Fruit fly (Drosophila melanogaster) whole organism, embryonic: ENCODE data around the gene CG5639.

Experiments
- BEAF-32 ChIP-seq: fragments of 200-800 bp; sonication (Bioruptor generic); optimal IDR thresholded peaks from 3 replicates; lab custom pipeline; 2017; ENCODE audit warnings: missing biosample characterization, missing genetic modification characterization, mild to moderate bottlenecking, moderate library complexity, missing genetic modification reagents
- CG10366 ChIP-seq: fragments of 200-800 bp; sonication (Bioruptor generic); IDR thresholded peaks from 2 replicates; pipeline ENCODE4 v1.3.6; 2022; ENCODE audit warnings: missing biosample characterization, missing genetic modification characterization
- CG10543 ChIP-seq: fragments of 200-800 bp; sonication (Bioruptor generic); optimal IDR thresholded peaks from 3 replicates; lab custom pipeline; 2017; ENCODE audit warnings: missing biosample characterization, mild to moderate bottlenecking, missing genetic modification characterization, moderate library complexity
- CG10979 ChIP-seq: fragments of 200-800 bp; sonication (Bioruptor generic); optimal IDR thresholded peaks from 2 replicates; lab custom pipeline; 2018; ENCODE audit warnings: missing biosample characterization, mild to moderate bottlenecking, missing genetic modification characterization, moderate library complexity
- CG12219 ChIP-seq: fragments of 200-800 bp; sonication (Bioruptor generic); optimal IDR thresholded peaks from 3 replicates; lab custom pipeline; 2018; ENCODE audit warnings: missing biosample characterization, mild to moderate bottlenecking, missing genetic modification characterization
- CG1233 ChIP-seq: fragments of 200-800 bp; sonication (Bioruptor generic); optimal IDR thresholded peaks from 4 replicates; lab custom pipeline; 2018; ENCODE audit warnings: missing biosample characterization, mild to moderate bottlenecking, missing genetic modification characterization
- CG12769 ChIP-seq: fragments of 200-800 bp; sonication (Bioruptor generic); optimal IDR thresholded peaks from 2 replicates; lab custom pipeline; 2019; ENCODE audit warnings: missing biosample characterization, mild to moderate bottlenecking, missing genetic modification characterization, moderate library complexity
- CG13424 ChIP-seq: fragments of 200-800 bp; sonication (Bioruptor generic); optimal IDR thresholded peaks from 2 replicates; lab custom pipeline; 2019; ENCODE audit warnings: missing biosample characterization, mild to moderate bottlenecking, missing genetic modification characterization, moderate library complexity
- CG13624 ChIP-seq: fragments of 200-800 bp; sonication (Bioruptor generic); optimal IDR thresholded peaks from 2 replicates; lab custom pipeline; 2016; ENCODE audit warnings: missing biosample characterization, missing genetic modification characterization
- CG13894 ChIP-seq: fragments of 200-800 bp; sonication (Bioruptor generic); optimal IDR thresholded peaks from 3 replicates; lab custom pipeline; 2018; ENCODE audit warnings: missing biosample characterization, mild to moderate bottlenecking, missing genetic modification characterization, moderate library complexity
- CG18262 ChIP-seq: fragments of 200-800 bp; optimal IDR thresholded peaks from 3 replicates; lab custom pipeline; 2019; ENCODE audit warnings: missing biosample characterization, mild to moderate bottlenecking, missing genetic modification characterization, moderate library complexity
- CG1832 ChIP-seq: fragments of 200-800 bp; sonication (Bioruptor generic); optimal IDR thresholded peaks from 2 replicates; lab custom pipeline; 2017; ENCODE audit warnings: missing biosample characterization, mild to moderate bottlenecking, missing genetic modification characterization, inconsistent platforms
- CG2116 ChIP-seq: fragments of 200-800 bp; sonication (Bioruptor generic); optimal IDR thresholded peaks from 3 replicates; lab custom pipeline; 2018; ENCODE audit warnings: missing biosample characterization, mild to moderate bottlenecking, missing genetic modification characterization
- CG2712 ChIP-seq: fragments of 200-800 bp; optimal IDR thresholded peaks from 3 replicates; lab custom pipeline; 2019; ENCODE audit warnings: missing biosample characterization, mild to moderate bottlenecking, missing genetic modification characterization, moderate library complexity
- CG30431 ChIP-seq: fragments of 200-800 bp; sonication (Bioruptor generic); optimal IDR thresholded peaks from 2 replicates; lab custom pipeline; 2017; ENCODE audit warnings: missing biosample characterization, missing genetic modification characterization
- CG3995 ChIP-seq: fragments of 200-800 bp; sonication (Bioruptor generic); optimal IDR thresholded peaks from 3 replicates; lab custom pipeline; 2016; ENCODE audit warnings: missing biosample characterization, missing genetic modification characterization
- CG4707 ChIP-seq: fragments of 200-800 bp; sonication (Bioruptor generic); optimal IDR thresholded peaks from 2 replicates; lab custom pipeline; 2018; ENCODE audit warnings: missing biosample characterization, mild to moderate bottlenecking, missing genetic modification characterization, moderate library complexity
- CG6254 ChIP-seq: fragments of 200-800 bp; sonication (Bioruptor generic); optimal IDR thresholded peaks from 3 replicates; lab custom pipeline; 2017; ENCODE audit warnings: mild to moderate bottlenecking, missing biosample characterization, missing genetic modification reagents, missing genetic modification characterization
- CG6791 ChIP-seq: fragments of 200-800 bp; sonication (Bioruptor generic); IDR thresholded peaks from 3 replicates; pipeline ENCODE4 v1.3.6; 2022; ENCODE audit warnings: missing biosample characterization, missing genetic modification characterization; ENCODE audit not compliant: partially characterized antibody
- CG7271 ChIP-seq: fragments of 200-800 bp; sonication (Bioruptor generic); optimal IDR thresholded peaks from 2 replicates; lab custom pipeline; 2018; ENCODE audit warnings: missing biosample characterization, mild to moderate bottlenecking, missing genetic modification characterization, moderate library complexity
- CG7839 ChIP-seq: fragments of 200-800 bp; sonication (Bioruptor generic); optimal IDR thresholded peaks from 3 replicates; lab custom pipeline; 2018; ENCODE audit warnings: missing biosample characterization, mild to moderate bottlenecking, missing genetic modification characterization, moderate library complexity
- CoRest ChIP-seq: fragments of 200-800 bp; sonication (Bioruptor generic); optimal IDR thresholded peaks from 3 replicates; lab custom pipeline; 2018; ENCODE audit warnings: missing biosample characterization, mild to moderate bottlenecking, missing genetic modification characterization, moderate library complexity
- Fer2 ChIP-seq: fragments of 200-800 bp; sonication (Bioruptor generic); optimal IDR thresholded peaks from 2 replicates; lab custom pipeline; 2018; ENCODE audit warnings: missing biosample characterization, mild to moderate bottlenecking, missing genetic modification characterization, moderate library complexity
- Hr78 ChIP-seq, 2 experiments: fragments of 200-800 bp in 1 of 2; fragments of >200 bp in 1 of 2; sonication (Bioruptor generic) in 1 of 2; optimal IDR thresholded peaks; 2 replicates each; lab custom pipeline; 2017 to 2019; ENCODE audit warnings: missing biosample characterization in 2 of 2, missing genetic modification characterization in 2 of 2, mild to moderate bottlenecking in 1 of 2, moderate library complexity in 1 of 2
- Jarid2 ChIP-seq: fragments of 200-800 bp; sonication (Bioruptor generic); optimal IDR thresholded peaks from 3 replicates; lab custom pipeline; 2017; ENCODE audit warnings: mild to moderate bottlenecking, missing biosample characterization, missing genetic modification reagents, missing genetic modification characterization
- Lpt ChIP-seq: fragments of >200 bp; optimal IDR thresholded peaks from 2 replicates; lab custom pipeline; 2018; ENCODE audit warnings: missing biosample characterization, missing genetic modification characterization
- NC2α ChIP-seq: fragments of 200-800 bp; sonication (Bioruptor generic); optimal IDR thresholded peaks from 2 replicates; lab custom pipeline; 2016; ENCODE audit warnings: missing biosample characterization, missing genetic modification characterization
- Pdp1 ChIP-seq, 2 experiments: fragments of 200-800 bp; sonication (Bioruptor generic); optimal IDR thresholded peaks; 3 replicates each; lab custom pipeline; 2016; ENCODE audit warnings: missing biosample characterization in 2 of 2, missing genetic modification characterization in 2 of 2, mild to moderate bottlenecking in 1 of 2, moderate library complexity in 1 of 2
- abd-A ChIP-seq: fragments of 200-800 bp; sonication (Bioruptor generic); optimal IDR thresholded peaks from 3 replicates; lab custom pipeline; 2019; ENCODE audit warnings: missing biosample characterization, mild to moderate bottlenecking, missing genetic modification characterization, moderate library complexity
- cg ChIP-seq: fragments of 200-800 bp; sonication (Bioruptor generic); optimal IDR thresholded peaks from 3 replicates; lab custom pipeline; 2019; ENCODE audit warnings: missing biosample characterization, mild to moderate bottlenecking, missing genetic modification characterization, moderate library complexity
- crol ChIP-seq: fragments of 200-800 bp; sonication (Bioruptor generic); IDR thresholded peaks from 2 replicates; pipeline ENCODE4 v1.3.6; 2022; ENCODE audit warnings: missing biosample characterization, missing genetic modification characterization
- ems ChIP-seq: fragments of 200-800 bp; sonication (Bioruptor generic); optimal IDR thresholded peaks from 3 replicates; lab custom pipeline; 2016; ENCODE audit warnings: missing biosample characterization, missing genetic modification characterization
- exex ChIP-seq: fragments of 200-800 bp; sonication (Bioruptor generic); optimal IDR thresholded peaks from 4 replicates; lab custom pipeline; 2018; ENCODE audit warnings: missing biosample characterization, mild to moderate bottlenecking, missing genetic modification characterization, moderate library complexity
- grau ChIP-seq: fragments of 200-800 bp; optimal IDR thresholded peaks from 3 replicates; lab custom pipeline; 2019; ENCODE audit warnings: missing biosample characterization, mild to moderate bottlenecking, missing genetic modification characterization, moderate library complexity
- ham ChIP-seq: fragments of 200-800 bp; sonication (Bioruptor generic); IDR thresholded peaks from 2 replicates; pipeline ENCODE4 v1.3.6; 2022; ENCODE audit warnings: missing biosample characterization, missing genetic modification characterization
- her ChIP-seq: fragments of 200-800 bp; sonication (Bioruptor generic); optimal IDR thresholded peaks from 2 replicates; lab custom pipeline; 2016; ENCODE audit warnings: missing biosample characterization, missing genetic modification characterization
- lab ChIP-seq: fragments of 200-800 bp; sonication (Bioruptor generic); optimal IDR thresholded peaks from 3 replicates; lab custom pipeline; 2017; ENCODE audit warnings: missing biosample characterization, missing genetic modification characterization, mild to moderate bottlenecking, moderate library complexity, missing genetic modification reagents
- mirr ChIP-seq: fragments of 200-800 bp; sonication (Bioruptor generic); optimal IDR thresholded peaks from 3 replicates; lab custom pipeline; 2018; ENCODE audit warnings: missing biosample characterization, mild to moderate bottlenecking, missing genetic modification characterization
- nerfin-1 ChIP-seq: fragments of 200-800 bp; sonication (Bioruptor generic); optimal IDR thresholded peaks from 3 replicates; lab custom pipeline; 2019; ENCODE audit warnings: missing biosample characterization, mild to moderate bottlenecking, missing genetic modification characterization, moderate library complexity
- nom ChIP-seq: fragments of 200-800 bp; sonication (Bioruptor generic); optimal IDR thresholded peaks from 2 replicates; lab custom pipeline; 2017; ENCODE audit warnings: missing biosample characterization, missing genetic modification characterization, mild to moderate bottlenecking, moderate library complexity, missing genetic modification reagents
- pho ChIP-seq: fragments of 200-800 bp; sonication (Bioruptor generic); optimal IDR thresholded peaks from 2 replicates; lab custom pipeline; 2016; ENCODE audit warnings: missing biosample characterization, missing genetic modification characterization
- psq ChIP-seq: fragments of 200-800 bp; sonication (Bioruptor generic); optimal IDR thresholded peaks from 2 replicates; lab custom pipeline; 2017; ENCODE audit warnings: missing biosample characterization, missing genetic modification characterization
- rib ChIP-seq: fragments of 200-800 bp; sonication (Bioruptor generic); IDR thresholded peaks from 2 replicates; pipeline ENCODE4 v1.3.6; 2022; ENCODE audit warnings: missing biosample characterization, missing genetic modification characterization
- sd ChIP-seq: fragments of 200-800 bp; sonication (Bioruptor generic); optimal IDR thresholded peaks from 3 replicates; lab custom pipeline; 2018; ENCODE audit warnings: missing biosample characterization, mild to moderate bottlenecking, missing genetic modification characterization, moderate library complexity
- seq ChIP-seq: fragments of 200-800 bp; sonication (Bioruptor generic); IDR thresholded peaks from 2 replicates; pipeline ENCODE4 v1.3.6; 2022; ENCODE audit warnings: missing biosample characterization, missing genetic modification characterization
- tna ChIP-seq: fragments of 200-800 bp; sonication (Bioruptor generic); IDR thresholded peaks from 2 replicates; pipeline ENCODE4 v1.3.6; 2022; ENCODE audit warnings: missing biosample characterization, missing genetic modification characterization; ENCODE audit not compliant: partially characterized antibody
- ttk ChIP-seq: fragments of 200-800 bp; sonication (Bioruptor generic); IDR thresholded peaks from 2 replicates; pipeline ENCODE4 v2.1.2; 2022; ENCODE audit warnings: missing biosample characterization, missing genetic modification characterization
- unc-4 ChIP-seq: fragments of 200-800 bp; sonication (Bioruptor generic); IDR thresholded peaks from 2 replicates; pipeline ENCODE4 v1.3.6; 2022; ENCODE audit warnings: missing biosample characterization, missing genetic modification characterization; ENCODE audit not compliant: partially characterized antibody
- unpg ChIP-seq: fragments of 200-800 bp; sonication (Bioruptor generic); optimal IDR thresholded peaks from 3 replicates; lab custom pipeline; 2018; ENCODE audit warnings: missing biosample characterization, mild to moderate bottlenecking, missing genetic modification characterization, moderate library complexity

The CG5639 gene

dm6 chr3R:27580274-27581011, 15.5 kb downstream of the CG5639 start (continued):
- TF ChIP-seq CG10543 (GFP tag; lab: Kevin White, UChicago), result peak; percentile 41
- no peak for TF ChIP-seq CG3995 (GFP tag; lab: Kevin White, UChicago)
- TF ChIP-seq rib, result peak; percentile 70; the same call in 1 of the 2 replicates
- TF ChIP-seq Fer2 (tag; lab: Kevin White, UChicago), result no peak
- peak in 1 of 2 experiments; percentile 85 for TF ChIP-seq Pdp1 (GFP tag; optimal IDR thresholded peaks at IDR 0.05; lab: Kevin White, UChicago)
- TF ChIP-seq mirr (GFP tag; lab: Kevin White, UChicago), result peak; percentile 74
- TF ChIP-seq ham (GFP tag; lab: Robert Waterston, UW), result no peak
- TF ChIP-seq nom, result peak; percentile 21
- no peak for TF ChIP-seq CG18262 (tag; lab: Kevin White, UChicago)
- no peak for TF ChIP-seq CG2116 (GFP tag; lab: Kevin White, UChicago)
- no peak for TF ChIP-seq Lpt (GFP tag; lab: Kevin White, UChicago)
- no peak for TF ChIP-seq CG4707
- TF ChIP-seq cg (GFP tag; lab: Kevin White, UChicago), result peak; percentile 84
- 0 out of 3 replicates have a peak, but pooled peaks have one; percentile 26 for TF ChIP-seq CG6791 (GFP tag; lab: Robert Waterston, UW)
- no peak for TF ChIP-seq CG12219 (GFP tag; lab: Kevin White, UChicago)
- TF ChIP-seq pho, result no peak
- TF ChIP-seq her (GFP tag; lab: Kevin White, UChicago), result no peak
- no peak for TF ChIP-seq CG2712 (tag; lab: Kevin White, UChicago)
- TF ChIP-seq CG13624, result no peak
- peak in 1 of 2 experiments; percentile 81 for TF ChIP-seq Hr78 (GFP tag; optimal IDR thresholded peaks at IDR 0.05; lab: Kevin White, UChicago)
- TF ChIP-seq CG12769 (tag; lab: Kevin White, UChicago), result peak; percentile 14
- TF ChIP-seq CG10979, result no peak
- peak; percentile 89 for TF ChIP-seq crol (GFP tag; lab: Robert Waterston, UW)
- TF ChIP-seq unc-4 (GFP tag; lab: Robert Waterston, UW), result no peak
- peak; percentile 19 for TF ChIP-seq psq (GFP tag; lab: Kevin White, UChicago)
- no peak for TF ChIP-seq CG7839 (tag; lab: Kevin White, UChicago)
- peak; percentile 5 for TF ChIP-seq lab
- peak; percentile 7 for TF ChIP-seq CG1233 (GFP tag; lab: Kevin White, UChicago)
- TF ChIP-seq tna, result no peak
- TF ChIP-seq grau (tag; lab: Kevin White, UChicago), result peak; percentile 68
- peak; percentile 47 for TF ChIP-seq abd-A
- no peak for TF ChIP-seq CG7271

- TF ChIP-seq seq (GFP tag; lab: Robert Waterston, UW) (no peak), CoRest (peak; percentile 6), ttk (GFP tag; lab: Robert Waterston, UW) (no peak), NC2α (GFP tag; lab: Kevin White, UChicago) (no peak), CG13424 (no peak), Jarid2 (no peak), CG30431 (GFP tag; lab: Kevin White, UChicago) (no peak), unpg (GFP tag; lab: Kevin White, UChicago) (no peak), ems (GFP tag; lab: Kevin White, UChicago) (no peak), CG1832 (GFP tag; lab: Kevin White, UChicago) (no peak), nerfin-1 (no peak), CG6254 (GFP tag; lab: Kevin White, UChicago) (no peak), sd (peak; percentile 35), BEAF-32 (GFP tag; lab: Kevin White, UChicago) (no peak), CG13894 (tag; lab: Kevin White, UChicago) (peak; percentile 59), CG10366 (GFP tag; lab: Robert Waterston, UW) (no peak), exex (tag; lab: Kevin White, UChicago) (no peak)
Measured at dm6 chr3R:27579422-27579821, 16.5 kb downstream of the CG5639 start.
